Fruit fly (Drosophila melanogaster) whole organism, embryonic: Measurements from ENCODE around the gene CG34278.

ENCODE experiments used
- Asciz ChIP-seq: fragments of 200-800 bp; sonication (Bioruptor generic); optimal IDR thresholded peaks from 2 replicates; lab custom pipeline; 2017; ENCODE audit warnings: missing biosample characterization, mild to moderate bottlenecking, missing genetic modification characterization, missing genetic modification reagents
- Atf3 ChIP-seq: fragments of 200-800 bp; sonication (Bioruptor generic); optimal IDR thresholded peaks from 3 replicates; lab custom pipeline; 2016; ENCODE audit warnings: missing biosample characterization, missing genetic modification characterization
- BtbVII ChIP-seq: fragments of 200-800 bp; sonication (Bioruptor generic); optimal IDR thresholded peaks from 3 replicates; lab custom pipeline; 2017; ENCODE audit warnings: missing biosample characterization, mild to moderate bottlenecking, missing genetic modification characterization
- CG10147 ChIP-seq: fragments of 200-800 bp; sonication (Bioruptor generic); optimal IDR thresholded peaks from 2 replicates; lab custom pipeline; 2019; ENCODE audit warnings: missing biosample characterization, mild to moderate bottlenecking, missing genetic modification characterization, moderate library complexity
- CG10274 ChIP-seq: fragments of 200-800 bp; sonication (Bioruptor generic); optimal IDR thresholded peaks from 3 replicates; lab custom pipeline; 2017; ENCODE audit warnings: missing biosample characterization, mild to moderate bottlenecking, missing genetic modification characterization
- CG10431 ChIP-seq: fragments of 200-800 bp; sonication (Bioruptor generic); optimal IDR thresholded peaks from 3 replicates; lab custom pipeline; 2018; ENCODE audit warnings: missing biosample characterization, mild to moderate bottlenecking, missing genetic modification characterization
- CG10543 ChIP-seq: fragments of 200-800 bp; sonication (Bioruptor generic); optimal IDR thresholded peaks from 3 replicates; lab custom pipeline; 2017; ENCODE audit warnings: missing biosample characterization, mild to moderate bottlenecking, missing genetic modification characterization, moderate library complexity
- CG15011 ChIP-seq: fragments of 200-800 bp; sonication (Bioruptor generic); optimal IDR thresholded peaks from 3 replicates; lab custom pipeline; 2018; ENCODE audit warnings: missing biosample characterization, mild to moderate bottlenecking, missing genetic modification characterization
- CG15696 ChIP-seq: fragments of 200-800 bp; sonication (Bioruptor generic); optimal IDR thresholded peaks from 2 replicates; lab custom pipeline; 2019; ENCODE audit warnings: missing biosample characterization, mild to moderate bottlenecking, missing genetic modification characterization, moderate library complexity
- CG16815 ChIP-seq: fragments of 200-800 bp; sonication (Bioruptor generic); optimal IDR thresholded peaks from 3 replicates; lab custom pipeline; 2017; ENCODE audit warnings: missing biosample characterization, mild to moderate bottlenecking, missing genetic modification characterization
- CG17359 ChIP-seq: fragments of 200-800 bp; sonication (Bioruptor generic); optimal IDR thresholded peaks from 3 replicates; lab custom pipeline; 2018; ENCODE audit warnings: missing biosample characterization, mild to moderate bottlenecking, missing genetic modification characterization, moderate library complexity
- CG2678 ChIP-seq: fragments of 200-800 bp; sonication (Bioruptor generic); optimal IDR thresholded peaks from 3 replicates; lab custom pipeline; 2019; ENCODE audit warnings: missing biosample characterization, mild to moderate bottlenecking, missing genetic modification characterization, moderate library complexity
- CG33557 ChIP-seq: fragments of 200-800 bp; sonication (Bioruptor generic); optimal IDR thresholded peaks from 2 replicates; lab custom pipeline; 2019; ENCODE audit warnings: missing biosample characterization, mild to moderate bottlenecking, missing genetic modification characterization, moderate library complexity
- CG34376 ChIP-seq: fragments of 200-800 bp; sonication (Bioruptor generic); optimal IDR thresholded peaks from 2 replicates; lab custom pipeline; 2018; ENCODE audit warnings: missing biosample characterization, mild to moderate bottlenecking, missing genetic modification characterization
- CG34422 ChIP-seq: fragments of 200-800 bp; sonication (Bioruptor generic); IDR thresholded peaks from 3 replicates; pipeline ENCODE4 v1.3.6; 2022; ENCODE audit warnings: missing biosample characterization, missing genetic modification characterization
- CG6813 ChIP-seq: fragments of 200-800 bp; sonication (Bioruptor generic); optimal IDR thresholded peaks from 2 replicates; lab custom pipeline; 2017; ENCODE audit warnings: missing biosample characterization, missing genetic modification characterization, mild to moderate bottlenecking, moderate library complexity, missing genetic modification reagents
- CG7271 ChIP-seq: fragments of 200-800 bp; sonication (Bioruptor generic); optimal IDR thresholded peaks from 2 replicates; lab custom pipeline; 2018; ENCODE audit warnings: missing biosample characterization, mild to moderate bottlenecking, missing genetic modification characterization, moderate library complexity
- CG7357 ChIP-seq: fragments of 200-800 bp; sonication (Bioruptor generic); IDR thresholded peaks from 3 replicates; pipeline ENCODE4 v1.3.6; 2022; ENCODE audit warnings: missing biosample characterization, missing genetic modification characterization
- CG8281 ChIP-seq: fragments of 200-800 bp; sonication (Bioruptor generic); optimal IDR thresholded peaks from 2 replicates; lab custom pipeline; 2018; ENCODE audit warnings: missing biosample characterization, mild to moderate bottlenecking, missing genetic modification characterization, moderate library complexity
- CrebB ChIP-seq: fragments of 200-800 bp; sonication (Bioruptor generic); optimal IDR thresholded peaks from 3 replicates; lab custom pipeline; 2018; ENCODE audit warnings: missing biosample characterization, mild to moderate bottlenecking, missing genetic modification characterization
- E2f2 ChIP-seq: fragments of 200-800 bp; sonication (Bioruptor generic); IDR thresholded peaks from 2 replicates; pipeline ENCODE4 v1.3.6; 2022; ENCODE audit warnings: missing biosample characterization, missing genetic modification characterization
- Kr ChIP-seq: fragments of 200-800 bp; sonication (Bioruptor generic); optimal IDR thresholded peaks from 2 replicates; lab custom pipeline; 2017; ENCODE audit warnings: missing biosample characterization, mild to moderate bottlenecking, missing genetic modification characterization
- Mrtf ChIP-seq: fragments of 200-800 bp; sonication (Bioruptor generic); IDR thresholded peaks from 3 replicates; pipeline ENCODE4 v1.3.6; 2022; ENCODE audit warnings: missing biosample characterization, missing genetic modification characterization
- PHDP ChIP-seq: fragments of 200-800 bp; sonication (Bioruptor generic); optimal IDR thresholded peaks from 3 replicates; lab custom pipeline; 2018; ENCODE audit warnings: missing biosample characterization, mild to moderate bottlenecking, missing genetic modification characterization, moderate library complexity
- Sox100B ChIP-seq: fragments of 200-800 bp; sonication (Bioruptor generic); optimal IDR thresholded peaks from 3 replicates; lab custom pipeline; 2018; ENCODE audit warnings: missing biosample characterization, mild to moderate bottlenecking, missing genetic modification characterization
- btn ChIP-seq: fragments of 200-800 bp; sonication (Bioruptor generic); optimal IDR thresholded peaks from 2 replicates; lab custom pipeline; 2016; ENCODE audit warnings: missing biosample characterization, missing genetic modification characterization
- crc ChIP-seq: fragments of 200-800 bp; sonication (Bioruptor generic); optimal IDR thresholded peaks from 2 replicates; lab custom pipeline; 2016; ENCODE audit warnings: missing biosample characterization, missing genetic modification characterization
- cwo ChIP-seq: fragments of 200-800 bp; sonication (Bioruptor generic); optimal IDR thresholded peaks from 3 replicates; lab custom pipeline; 2017; ENCODE audit warnings: missing biosample characterization, missing genetic modification characterization, mild to moderate bottlenecking, moderate library complexity, missing genetic modification reagents
- danr ChIP-seq: fragments of 200-800 bp; sonication (Bioruptor generic); IDR thresholded peaks from 2 replicates; pipeline ENCODE4 v1.3.6; 2022; ENCODE audit warnings: missing biosample characterization, missing genetic modification characterization
- dm ChIP-seq: fragments of 200-800 bp; sonication (Bioruptor generic); optimal IDR thresholded peaks from 3 replicates; lab custom pipeline; 2016; ENCODE audit warnings: missing biosample characterization, missing genetic modification characterization
- dmrt99B ChIP-seq: fragments of 200-800 bp; sonication (Bioruptor generic); optimal IDR thresholded peaks from 2 replicates; lab custom pipeline; 2018; ENCODE audit warnings: missing biosample characterization, mild to moderate bottlenecking, missing genetic modification characterization, moderate library complexity
- dysf ChIP-seq: fragments of 200-800 bp; sonication (Bioruptor generic); IDR thresholded peaks from 3 replicates; pipeline ENCODE4 v1.3.6; 2022; ENCODE audit warnings: missing biosample characterization, missing genetic modification characterization
- ems ChIP-seq: fragments of 200-800 bp; sonication (Bioruptor generic); optimal IDR thresholded peaks from 3 replicates; lab custom pipeline; 2016; ENCODE audit warnings: missing biosample characterization, missing genetic modification characterization
- exex ChIP-seq: fragments of 200-800 bp; sonication (Bioruptor generic); optimal IDR thresholded peaks from 4 replicates; lab custom pipeline; 2018; ENCODE audit warnings: missing biosample characterization, mild to moderate bottlenecking, missing genetic modification characterization, moderate library complexity
- fd96Cb ChIP-seq: fragments of 200-800 bp; sonication (Bioruptor generic); optimal IDR thresholded peaks from 2 replicates; lab custom pipeline; 2018; ENCODE audit warnings: missing biosample characterization, mild to moderate bottlenecking, missing genetic modification characterization, moderate library complexity
- gcm ChIP-seq: fragments of 200-800 bp; sonication (Bioruptor generic); optimal IDR thresholded peaks from 2 replicates; lab custom pipeline; 2019; ENCODE audit warnings: missing biosample characterization, mild to moderate bottlenecking, missing genetic modification characterization, moderate library complexity
- grn ChIP-seq: fragments of 200-800 bp; sonication (Bioruptor generic); optimal IDR thresholded peaks from 3 replicates; lab custom pipeline; 2017; ENCODE audit warnings: missing biosample characterization, missing genetic modification characterization
- hbn ChIP-seq: fragments of 200-800 bp; sonication (Bioruptor generic); IDR thresholded peaks from 2 replicates; pipeline ENCODE4 v1.3.6; 2022; ENCODE audit warnings: missing biosample characterization, missing genetic modification characterization; ENCODE audit not compliant: partially characterized antibody
- insv ChIP-seq, 2 experiments: fragments of 200-800 bp; sonication (Bioruptor generic); optimal IDR thresholded peaks; 3 replicates each; lab custom pipeline; 2016 to 2018; ENCODE audit warnings: missing biosample characterization in 2 of 2, missing genetic modification characterization in 2 of 2
- kni ChIP-seq: fragments of 200-800 bp; sonication (Bioruptor generic); optimal IDR thresholded peaks from 3 replicates; lab custom pipeline; 2017; ENCODE audit warnings: mild to moderate bottlenecking, missing biosample characterization, missing genetic modification reagents, missing genetic modification characterization
- luna ChIP-seq: fragments of 200-800 bp; sonication (Bioruptor generic); optimal IDR thresholded peaks from 2 replicates; lab custom pipeline; 2016; ENCODE audit warnings: missing biosample characterization, missing genetic modification characterization
- nau ChIP-seq: fragments of 200-800 bp; sonication (Bioruptor generic); optimal IDR thresholded peaks from 3 replicates; lab custom pipeline; 2017; ENCODE audit warnings: missing biosample characterization, mild to moderate bottlenecking, missing genetic modification characterization, missing genetic modification reagents
- nerfin-1 ChIP-seq: fragments of 200-800 bp; sonication (Bioruptor generic); optimal IDR thresholded peaks from 3 replicates; lab custom pipeline; 2019; ENCODE audit warnings: missing biosample characterization, mild to moderate bottlenecking, missing genetic modification characterization, moderate library complexity
- odd ChIP-seq: fragments of 200-800 bp; sonication (Bioruptor generic); optimal IDR thresholded peaks from 2 replicates; lab custom pipeline; 2017; ENCODE audit warnings: missing biosample characterization, mild to moderate bottlenecking, missing genetic modification characterization
- onecut ChIP-seq: fragments of 200-800 bp; sonication (Bioruptor generic); IDR thresholded peaks from 2 replicates; pipeline ENCODE4 v1.3.6; 2022; ENCODE audit warnings: missing biosample characterization, missing genetic modification characterization
- pnt ChIP-seq: fragments of 200-800 bp; sonication (Bioruptor generic); optimal IDR thresholded peaks from 3 replicates; lab custom pipeline; 2016; ENCODE audit warnings: missing biosample characterization, missing genetic modification characterization
- ranshi ChIP-seq: fragments of 200-800 bp; sonication (Bioruptor generic); IDR thresholded peaks from 2 replicates; pipeline ENCODE4 v1.3.6; 2022; ENCODE audit warnings: missing biosample characterization, missing genetic modification characterization
- sens ChIP-seq: fragments of 200-800 bp; sonication (Bioruptor generic); peaks from one replicate; lab custom pipeline; 2016; ENCODE audit warnings: missing biosample characterization, missing genetic modification characterization
- sug ChIP-seq: fragments of 200-800 bp; optimal IDR thresholded peaks from 2 replicates; lab custom pipeline; 2019; ENCODE audit warnings: missing biosample characterization, mild to moderate bottlenecking, missing genetic modification characterization, moderate library complexity
- vvl ChIP-seq: fragments of 200-800 bp; sonication (Bioruptor generic); IDR thresholded peaks from 2 replicates; pipeline ENCODE4 v1.3.6; 2022; ENCODE audit warnings: missing biosample characterization, missing genetic modification characterization
- wek ChIP-seq: fragments of 200-800 bp; sonication (Bioruptor generic); optimal IDR thresholded peaks from 3 replicates; lab custom pipeline; 2018; ENCODE audit warnings: missing biosample characterization, mild to moderate bottlenecking, missing genetic modification characterization, moderate library complexity

CG34278 gene

DNA sequence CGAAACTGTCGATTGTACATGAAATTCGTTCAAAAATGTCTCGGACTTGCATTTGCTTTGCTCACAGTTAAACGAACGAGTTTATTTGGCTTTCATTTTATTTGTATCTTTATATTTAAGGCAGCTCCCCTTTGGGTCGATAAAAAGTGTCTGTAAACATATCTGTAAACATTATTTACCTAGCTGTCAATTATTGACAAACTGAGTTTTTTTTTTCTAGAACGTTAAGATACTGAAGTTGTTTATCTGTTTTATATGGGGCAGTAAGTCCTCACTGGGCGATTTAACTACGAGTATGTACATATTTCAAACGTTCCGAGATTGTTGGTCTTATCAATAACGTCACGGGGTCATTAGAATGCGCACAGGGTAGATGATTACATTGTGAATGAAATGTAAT lies 4.6 kb upstream of the CG34278 start (continued):
- TF ChIP-seq CG6813 (GFP tag; lab: Kevin White, UChicago) (peak; percentile 63), nerfin-1 (tag; lab: Kevin White, UChicago) (peak; percentile 25), CG7271 (no peak), kni (GFP tag; lab: Kevin White, UChicago) (peak; percentile 62), BtbVII (peak; percentile 71), CG15696 (tag; lab: Kevin White, UChicago) (peak; percentile 50), CG34422 (GFP tag; lab: Robert Waterston, UW) (no peak), CG15011 (GFP tag; lab: Kevin White, UChicago) (peak; percentile 34), dmrt99B (tag; lab: Kevin White, UChicago) (no peak), wek (GFP tag; lab: Kevin White, UChicago) (peak; percentile 31), fd96Cb (no peak), CG10147 (GFP tag; lab: Kevin White, UChicago) (peak; percentile 35), CG10274 (GFP tag; lab: Kevin White, UChicago) (no peak), nau (GFP tag; lab: Kevin White, UChicago) (peak; percentile 35), CG7357 (no peak), PHDP (tag; lab: Kevin White, UChicago) (peak; percentile 67), ranshi (GFP tag; lab: Robert Waterston, UW) (no peak), sug (peak; percentile 48), CG17359 (tag; lab: Kevin White, UChicago) (no peak), Kr (GFP tag; lab: Kevin White, UChicago) (peak; percentile 6), CG34376 (GFP tag; lab: Kevin White, UChicago) (peak; percentile 43), CG16815 (no peak), dm (GFP tag; lab: Kevin White, UChicago) (no peak), danr (no peak), Sox100B (GFP tag; lab: Kevin White, UChicago) (peak; percentile 37), CG8281 (peak; percentile 84), sens (GFP tag; lab: Kevin White, UChicago) (peak; percentile 70), crc (GFP tag; lab: Kevin White, UChicago) (no peak), odd (GFP tag; lab: Kevin White, UChicago) (peak; percentile 57), gcm (GFP tag; lab: Kevin White, UChicago) (peak; percentile 58), vvl (GFP tag; lab: Robert Waterston, UW) (no peak), CG33557 (GFP tag; lab: Kevin White, UChicago) (peak; percentile 69), btn (GFP tag; lab: Kevin White, UChicago) (no peak), cwo (GFP tag; lab: Kevin White, UChicago) (no peak), luna (GFP tag; lab: Kevin White, UChicago) (no peak), grn (GFP tag; lab: Kevin White, UChicago) (peak; percentile 45), Asciz (GFP tag; lab: Kevin White, UChicago) (peak; percentile 50), CG2678 (tag; lab: Kevin White, UChicago) (peak; percentile 64), CG10431 (GFP tag; lab: Kevin White, UChicago) (peak; percentile 32), E2f2 (GFP tag; lab: Robert Waterston, UW) (no peak), CrebB (tag; lab: Kevin White, UChicago) (peak; percentile 25), exex (tag; lab: Kevin White, UChicago) (peak; percentile 48), Mrtf (GFP tag; lab: Robert Waterston, UW) (no peak), Atf3 (GFP tag; lab: Kevin White, UChicago) (no peak), insv (GFP tag; optimal IDR thresholded peaks at IDR 0.05; lab: Kevin White, UChicago) (no peak), hbn (GFP tag; lab: Robert Waterston, UW) (no peak), onecut (GFP tag; lab: Robert Waterston, UW) (peak; percentile 15; the same call in 1 of the 2 replicates), pnt (GFP tag; lab: Kevin White, UChicago) (no peak), CG10543 (peak; percentile 43), dysf (GFP tag; lab: Robert Waterston, UW) (no peak), ems (no peak)
